Fruit fly (Drosophila melanogaster) whole organism, adult: ENCODE measurements around the gene CHMP2B.

Experiments used
- CG11617 ChIP-seq: fragments of 200-800 bp; sonication (Bioruptor generic); optimal IDR thresholded peaks from 2 replicates; lab custom pipeline; 2017; ENCODE audit warnings: mild to moderate bottlenecking, missing biosample characterization, missing genetic modification reagents, missing genetic modification characterization
- CG14711 ChIP-seq: fragments of 200-800 bp; sonication (Bioruptor generic); optimal IDR thresholded peaks from 2 replicates; lab custom pipeline; 2018; ENCODE audit warnings: missing biosample characterization, mild to moderate bottlenecking, missing genetic modification characterization, moderate library complexity
- CG1620 ChIP-seq: fragments of 200-800 bp; sonication (Bioruptor generic); optimal IDR thresholded peaks from 2 replicates; lab custom pipeline; 2016; ENCODE audit warnings: missing biosample characterization, missing genetic modification characterization
- CG5204 ChIP-seq: fragments of 200-800 bp; sonication (Bioruptor generic); optimal IDR thresholded peaks from 2 replicates; lab custom pipeline; 2016; ENCODE audit warnings: missing biosample characterization, missing genetic modification characterization
- Clk ChIP-seq: fragments of 200-800 bp; sonication (Bioruptor generic); optimal IDR thresholded peaks from 2 replicates; lab custom pipeline; 2017; ENCODE audit warnings: missing biosample characterization, missing genetic modification characterization
- Hr96 ChIP-seq: fragments of 200-800 bp; sonication (Bioruptor generic); optimal IDR thresholded peaks from 2 replicates; lab custom pipeline; 2016; ENCODE audit warnings: missing biosample characterization, missing genetic modification characterization
- cnc ChIP-seq, 2 experiments: fragments of >200 bp; optimal IDR thresholded peaks; 2 replicates each; lab custom pipeline; 2017
- pad ChIP-seq: fragments of 200-800 bp; sonication (Bioruptor generic); optimal IDR thresholded peaks from 3 replicates; lab custom pipeline; 2017; ENCODE audit warnings: missing biosample characterization, missing genetic modification characterization, mild to moderate bottlenecking, moderate library complexity, missing genetic modification reagents
- tj ChIP-seq: fragments of 200-800 bp; sonication (Bioruptor generic); optimal IDR thresholded peaks from 3 replicates; lab custom pipeline; 2017; ENCODE audit warnings: missing biosample characterization, mild to moderate bottlenecking, missing genetic modification characterization, moderate library complexity
- toe ChIP-seq: fragments of 200-800 bp; sonication (Bioruptor generic); optimal IDR thresholded peaks from 2 replicates; lab custom pipeline; 2016; ENCODE audit warnings: missing biosample characterization, missing genetic modification characterization

- TF ChIP-seq toe (GFP tag; lab: Kevin White, UChicago) (no peak), CG1620 (no peak), CG5204 (no peak), pad (GFP tag; lab: Kevin White, UChicago) (no peak), Clk (no peak), cnc (optimal IDR thresholded peaks at IDR 0.05; lab: Kevin White, UChicago) (no peak), CG14711 (tag; lab: Kevin White, UChicago) (no peak), Hr96 (GFP tag; lab: Kevin White, UChicago) (no peak), tj (GFP tag; lab: Kevin White, UChicago) (no peak), CG11617 (no peak)
These were observed 11.8 kb upstream of the CHMP2B start for dm6 chr3L:5127609-5128008.
